Worm (Caenorhabditis elegans): ENCODE measurements around the gene F08F1.9.

DNA sequence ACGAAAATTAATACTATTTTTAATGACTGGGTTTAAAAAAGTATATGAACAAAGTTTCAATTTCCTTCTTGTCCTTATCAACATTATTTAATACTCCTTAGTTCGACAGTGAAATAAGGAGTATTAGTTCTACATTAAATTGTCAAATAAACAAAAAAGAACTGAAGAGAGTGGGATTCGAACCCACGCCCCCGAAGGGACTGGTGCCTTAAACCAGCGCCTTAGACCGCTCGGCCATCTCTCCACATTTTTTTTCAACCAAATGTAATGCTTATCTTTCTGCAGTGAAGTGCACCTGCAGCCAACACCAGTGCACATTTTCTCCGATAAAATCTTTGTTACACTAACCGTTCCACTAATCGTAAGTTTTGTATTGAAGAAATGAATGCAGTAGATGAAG, 8.6 kb upstream of the F08F1.9 start:
- TF ChIP-seq aly-2 (tag; optimal IDR thresholded peaks at IDR 0.05): no peak
- TF ChIP-seq fkh-10 (GFP tag; optimal IDR thresholded peaks at IDR 0.05): no peak
- no peak for TF ChIP-seq nfya-1 (tag; optimal IDR thresholded peaks at IDR 0.05; ENCODE audit: insufficient read depth)
- no peak for TF ChIP-seq fos-1 (tag; optimal IDR thresholded peaks at IDR 0.05)
- peak; percentile 52 for TF ChIP-seq elt-1 (tag; optimal IDR thresholded peaks at IDR 0.05)
- TF ChIP-seq ceh-82 (tag; optimal IDR thresholded peaks at IDR 0.05): no peak
- TF ChIP-seq elt-3 (tag; optimal IDR thresholded peaks at IDR 0.05): no peak
